Worm (Caenorhabditis elegans): ENCODE results near the gene srx-82.

DNA sequence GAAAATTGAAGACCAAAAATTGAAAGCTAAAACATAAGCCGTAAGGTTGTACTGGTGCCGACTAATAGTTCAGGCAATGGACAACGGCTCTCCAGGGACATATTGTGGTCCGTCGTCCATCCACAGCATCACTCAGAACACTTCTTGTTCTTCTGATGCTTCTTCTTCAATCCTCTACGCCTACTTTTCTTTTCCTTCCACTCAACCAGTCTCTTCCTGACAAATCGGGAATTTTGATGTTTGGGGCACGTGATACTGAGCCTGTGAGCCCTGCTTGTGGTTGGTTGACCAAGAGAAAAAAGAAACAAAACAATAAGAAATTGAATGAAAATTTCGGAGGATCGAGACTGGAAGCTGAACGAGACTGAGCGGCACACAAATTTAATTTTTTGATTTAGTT is 31.7 kb downstream of the srx-82 start:
- no peak for TF ChIP-seq nhr-77 (tag; optimal IDR thresholded peaks at IDR 0.05)
- TF ChIP-seq nhr-25 (tag; optimal IDR thresholded peaks at IDR 0.05; ENCODE audit: borderline replicate concordance, insufficient read depth): no peak
- TF ChIP-seq lsy-2 (tag; optimal IDR thresholded peaks at IDR 0.05): peak in 1 of 2 experiments; percentile 17
- no peak for TF ChIP-seq tra-1 (GFP tag; IDR thresholded peaks at IDR 0.05)
- TF ChIP-seq lir-3 (tag; optimal IDR thresholded peaks at IDR 0.05): no peak
- no peak for TF ChIP-seq hif-1 (tag; optimal IDR thresholded peaks at IDR 0.05)
- TF ChIP-seq ztf-11 (tag; optimal IDR thresholded peaks at IDR 0.05): no peak
- no peak for TF ChIP-seq dmd-8 (GFP tag; IDR thresholded peaks at IDR 0.05)
- TF ChIP-seq lin-13 (GFP tag; optimal IDR thresholded peaks at IDR 0.05): no peak
